Worm (Caenorhabditis elegans) whole organism, L1 larva: ENCODE results near the gene oma-1.

Experiments
- C04F5.9 ChIP-seq: sonication (generic microtip); optimal IDR thresholded peaks from 2 replicates; lab custom pipeline; 2016; ENCODE audit warnings: missing genetic modification characterization, missing compliant biosample characterization
- alr-1 ChIP-seq: fragments of 200-800 bp; sonication (Bioruptor generic); optimal IDR thresholded peaks from 2 replicates; lab custom pipeline; 2018; ENCODE audit warnings: borderline replicate concordance, mild to moderate bottlenecking, missing genetic modification characterization, missing compliant biosample characterization
- aly-2 ChIP-seq: fragments of 150-350 bp; optimal IDR thresholded peaks from 2 replicates; lab custom pipeline; 2014; ENCODE audit warnings: missing biosample characterization, missing genetic modification characterization
- ama-1 ChIP-seq: fragments of 150-350 bp; optimal IDR thresholded peaks from 2 replicates; lab custom pipeline; 2014
- ces-1 ChIP-seq: fragments of 150-350 bp; optimal IDR thresholded peaks from 2 replicates; lab custom pipeline; 2014; ENCODE audit warnings: missing biosample characterization, missing genetic modification reagents, missing genetic modification characterization
- dpl-1 ChIP-seq, 3 experiments: fragments of 150-350 bp in 2 of 3; sonication (generic microtip) in 1 of 3; optimal IDR thresholded peaks; 2 replicates each; lab custom pipeline; 2014 to 2017; ENCODE audit warnings: missing biosample characterization in 3 of 3, missing genetic modification characterization in 3 of 3, missing genetic modification reagents in 3 of 3
- elt-2 ChIP-seq: sonication (generic microtip); optimal IDR thresholded peaks from 2 replicates; lab custom pipeline; 2016; ENCODE audit warnings: missing genetic modification characterization, mild to moderate bottlenecking, inconsistent platforms, missing compliant biosample characterization, missing genetic modification reagents
- elt-3 ChIP-seq, 6 experiments: fragments of 150-350 bp in 1 of 6; sonication (generic microtip); optimal IDR thresholded peaks; 2 replicates each; lab custom pipeline; 2017 to 2018; ENCODE audit warnings: missing biosample characterization in 6 of 6, missing genetic modification characterization in 6 of 6, inconsistent platforms in 1 of 6
- fkh-4 ChIP-seq: sonication (generic microtip); optimal IDR thresholded peaks from 2 replicates; lab custom pipeline; 2016; ENCODE audit warnings: missing compliant biosample characterization, missing genetic modification characterization, borderline replicate concordance
- fkh-8 ChIP-seq: sonication (generic microtip); optimal IDR thresholded peaks from 2 replicates; lab custom pipeline; 2016; ENCODE audit warnings: mild to moderate bottlenecking, missing genetic modification characterization, missing compliant biosample characterization
- grh-1 ChIP-seq: fragments of 200-800 bp; sonication (Bioruptor generic); IDR thresholded peaks from 2 replicates; pipeline ENCODE4 v1.3.6; 2022; ENCODE audit warnings: missing genetic modification reagents, missing genetic modification characterization, missing compliant biosample characterization
- isw-1 ChIP-seq: fragments of 200-800 bp; sonication (Bioruptor generic); IDR thresholded peaks from 2 replicates; pipeline ENCODE4 v1.3.6; 2022; ENCODE audit warnings: missing genetic modification characterization, missing compliant biosample characterization
- jun-1 ChIP-seq: fragments of 150-350 bp; optimal IDR thresholded peaks from 2 replicates; lab custom pipeline; 2014; ENCODE audit warnings: missing biosample characterization, missing genetic modification reagents, missing genetic modification characterization
- lin-14 ChIP-seq: fragments of 200-800 bp; sonication (Bioruptor generic); optimal IDR thresholded peaks from 2 replicates; lab custom pipeline; 2018; ENCODE audit warnings: mild to moderate bottlenecking, missing genetic modification characterization, moderate library complexity, missing compliant biosample characterization
- lin-35 ChIP-seq, 2 experiments: fragments of 150-350 bp; optimal IDR thresholded peaks; 2 replicates each; lab custom pipeline; 2014; ENCODE audit warnings: missing biosample characterization in 2 of 2, missing genetic modification characterization in 2 of 2, missing genetic modification reagents in 2 of 2
- lir-3 ChIP-seq: sonication (generic microtip); optimal IDR thresholded peaks from 2 replicates; lab custom pipeline; 2016; ENCODE audit warnings: mild to moderate bottlenecking, missing genetic modification characterization, moderate library complexity, missing compliant biosample characterization; ENCODE audit not compliant: poor library complexity
- mab-9 ChIP-seq: fragments of 200-800 bp; sonication (Bioruptor generic); IDR thresholded peaks from 2 replicates; pipeline ENCODE4 v1.3.6; 2022; ENCODE audit warnings: missing genetic modification reagents, missing genetic modification characterization, missing compliant biosample characterization
- mdl-1 ChIP-seq, 2 experiments: fragments of 150-350 bp; optimal IDR thresholded peaks; 2 replicates each; lab custom pipeline; 2014 to 2017; ENCODE audit warnings: missing biosample characterization in 2 of 2, missing genetic modification characterization in 2 of 2, inconsistent platforms in 1 of 2
- nhr-12 ChIP-seq: sonication (generic microtip); optimal IDR thresholded peaks from 2 replicates; lab custom pipeline; 2017; ENCODE audit warnings: missing biosample characterization, missing genetic modification characterization
- nhr-19 ChIP-seq: fragments of 200-800 bp; sonication (Bioruptor generic); conservative IDR thresholded peaks from 2 replicates; pipeline ENCODE4 v1.3.6; 2022; ENCODE audit warnings: missing genetic modification characterization, missing compliant biosample characterization
- nhr-20 ChIP-seq: sonication (generic microtip); optimal IDR thresholded peaks from 2 replicates; lab custom pipeline; 2016; ENCODE audit warnings: mild to moderate bottlenecking, missing genetic modification characterization, missing compliant biosample characterization
- nhr-237 ChIP-seq: fragments of 150-350 bp; optimal IDR thresholded peaks from 2 replicates; lab custom pipeline; 2014; ENCODE audit warnings: missing biosample characterization, missing genetic modification characterization
- nhr-28 ChIP-seq: fragments of 150-350 bp; optimal IDR thresholded peaks from 2 replicates; lab custom pipeline; 2014; ENCODE audit warnings: missing biosample characterization, missing genetic modification characterization
- nhr-47 ChIP-seq: sonication (generic microtip); optimal IDR thresholded peaks from 2 replicates; lab custom pipeline; 2016; ENCODE audit warnings: mild to moderate bottlenecking, missing genetic modification characterization, moderate library complexity, missing compliant biosample characterization
- nhr-71 ChIP-seq: sonication (generic microtip); optimal IDR thresholded peaks from 2 replicates; lab custom pipeline; 2016; ENCODE audit warnings: mild to moderate bottlenecking, missing genetic modification characterization, moderate library complexity, missing compliant biosample characterization
- nhr-77 ChIP-seq: fragments of 150-350 bp; optimal IDR thresholded peaks from 2 replicates; lab custom pipeline; 2014; ENCODE audit warnings: missing biosample characterization, missing genetic modification characterization
- pag-3 ChIP-seq: sonication (generic microtip); optimal IDR thresholded peaks from 2 replicates; lab custom pipeline; 2017; ENCODE audit warnings: missing genetic modification characterization, mild to moderate bottlenecking, missing compliant biosample characterization, antibody characterized with exemption, borderline replicate concordance; ENCODE audit not compliant: insufficient read depth
- rnt-1 ChIP-seq: sonication (generic microtip); optimal IDR thresholded peaks from 2 replicates; lab custom pipeline; 2016; ENCODE audit warnings: mild to moderate bottlenecking, missing genetic modification characterization, moderate library complexity, missing compliant biosample characterization
- snpc-4 ChIP-seq: fragments of 150-350 bp; optimal IDR thresholded peaks from 2 replicates; lab custom pipeline; 2014; ENCODE audit warnings: missing biosample characterization, missing genetic modification characterization
- sox-4 ChIP-seq: sonication (generic microtip); optimal IDR thresholded peaks from 2 replicates; lab custom pipeline; 2016; ENCODE audit warnings: missing genetic modification characterization, missing compliant biosample characterization
- sptf-1 ChIP-seq: fragments of 150-350 bp; optimal IDR thresholded peaks from 2 replicates; lab custom pipeline; 2014; ENCODE audit warnings: missing biosample characterization, missing genetic modification characterization
- sup-37 ChIP-seq: fragments of 200-800 bp; sonication (Bioruptor generic); optimal IDR thresholded peaks from 2 replicates; lab custom pipeline; 2018; ENCODE audit warnings: mild to moderate bottlenecking, missing genetic modification characterization, missing compliant biosample characterization
- swsn-7 ChIP-seq: sonication (generic microtip); optimal IDR thresholded peaks from 2 replicates; lab custom pipeline; 2016; ENCODE audit warnings: missing genetic modification characterization, missing compliant biosample characterization
- tlp-1 ChIP-seq: fragments of 150-350 bp; optimal IDR thresholded peaks from 2 replicates; lab custom pipeline; 2014; ENCODE audit warnings: missing biosample characterization, missing genetic modification characterization
- unc-30 ChIP-seq: sonication (generic microtip); optimal IDR thresholded peaks from 2 replicates; lab custom pipeline; 2017; ENCODE audit warnings: missing biosample characterization, missing genetic modification characterization
- zag-1 ChIP-seq: fragments of 150-350 bp; optimal IDR thresholded peaks from 2 replicates; lab custom pipeline; 2014; ENCODE audit warnings: missing biosample characterization, missing genetic modification characterization
- ztf-11 ChIP-seq, 2 experiments: sonication (generic microtip); optimal IDR thresholded peaks; 2 replicates each; lab custom pipeline; 2016 to 2017; ENCODE audit warnings: missing genetic modification characterization in 2 of 2, missing biosample characterization in 1 of 2, missing compliant biosample characterization in 1 of 2

oma-1 gene

ce11 chrIV:8927093-8927492 is 38.3 kb downstream of the oma-1 start (continued):
- TF ChIP-seq ztf-11 (tag; optimal IDR thresholded peaks at IDR 0.05; lab: Kevin White, UChicago) (peak in 1 of 2 experiments; percentile 33), nhr-71 (tag; lab: Kevin White, UChicago) (peak; percentile 87), alr-1 (tag; lab: Kevin White, UChicago) (no peak), pag-3 (tag; lab: Kevin White, UChicago) (no peak), isw-1 (GFP tag; lab: Robert Waterston, UW) (no peak; the same call in 1 of the 2 replicates), snpc-4 (tag; lab: Kevin White, UChicago) (peak; percentile 41), swsn-7 (peak; percentile 77), sptf-1 (tag; lab: Kevin White, UChicago) (no peak), fkh-8 (peak; percentile 65), C04F5.9 (tag; lab: Kevin White, UChicago) (peak; percentile 29), tlp-1 (no peak), nhr-19 (peak; percentile 74), ama-1 (peak; percentile 44), lin-35 (GFP tag; optimal IDR thresholded peaks at IDR 0.05; lab: Kevin White, UChicago) (peak; percentile 52 to 81), rnt-1 (tag; lab: Kevin White, UChicago) (peak; percentile 84), sup-37 (GFP tag; lab: Kevin White, UChicago) (peak; percentile 49), jun-1 (peak; percentile 61)

ce11 chrIV:8929942-8930492 is 41.2 kb downstream of the oma-1 start, which contains the start of the genes D1046.18 and slc-25A26:
TSS of gene D1046.18 (plus strand) at chrIV:8930242.
TSS of gene slc-25A26 (plus strand) at chrIV:8930442.
- TF ChIP-seq unc-30 (tag; lab: Kevin White, UChicago) (no peak), mdl-1 (tag; optimal IDR thresholded peaks at IDR 0.05; lab: Kevin White, UChicago) (no peak), dpl-1 (GFP tag; optimal IDR thresholded peaks at IDR 0.05; lab: Kevin White, UChicago) (no peak), nhr-77 (no peak), aly-2 (tag; lab: Kevin White, UChicago) (no peak), sox-4 (tag; lab: Kevin White, UChicago) (no peak), ztf-11 (tag; optimal IDR thresholded peaks at IDR 0.05; lab: Kevin White, UChicago) (no peak), mab-9 (no peak), lin-14 (GFP tag; lab: Kevin White, UChicago) (no peak), nhr-20 (tag; lab: Kevin White, UChicago) (no peak), lin-35 (GFP tag; optimal IDR thresholded peaks at IDR 0.05; lab: Kevin White, UChicago) (no peak), nhr-47 (tag; lab: Kevin White, UChicago) (no peak), zag-1 (tag; lab: Kevin White, UChicago) (no peak), elt-3 (tag; optimal IDR thresholded peaks at IDR 0.05; lab: Kevin White, UChicago) (no peak), ces-1 (GFP tag; lab: Kevin White, UChicago) (no peak), fkh-4 (tag; lab: Kevin White, UChicago) (no peak)

ce11 chrIV:8933575-8933974 is 44.8 kb downstream of the oma-1 start, which contains the start of gene D1046.4:
TSS of gene D1046.4 (plus strand) at chrIV:8933875.
- no peak for TF ChIP-seq lir-3
- no peak for TF ChIP-seq nhr-12 (tag; lab: Kevin White, UChicago)
- no peak for TF ChIP-seq grh-1 (GFP tag; lab: Robert Waterston, UW)
- no peak for TF ChIP-seq nhr-28 (tag; lab: Kevin White, UChicago)
- no peak for TF ChIP-seq fkh-4 (tag; lab: Kevin White, UChicago)
- TF ChIP-seq elt-2 (tag; lab: Kevin White, UChicago) = no peak
- TF ChIP-seq nhr-237 (tag; lab: Kevin White, UChicago) = no peak
- no peak for TF ChIP-seq ztf-11 (tag; optimal IDR thresholded peaks at IDR 0.05; lab: Kevin White, UChicago)
